Fruit fly (Drosophila melanogaster) whole organism, adult: ENCODE results near the gene CG13000.
A peak's percentile ranks its signal among the peaks of the same experiment; 100 is the strongest.

ENCODE experiments used
- CG11617 ChIP-seq: fragments of 200-800 bp; sonication (Bioruptor generic); optimal IDR thresholded peaks from 2 replicates; lab custom pipeline; 2017; ENCODE audit warnings: mild to moderate bottlenecking, missing biosample characterization, missing genetic modification reagents, missing genetic modification characterization
- CG12768 ChIP-seq: fragments of 200-800 bp; sonication (Bioruptor generic); optimal IDR thresholded peaks from 2 replicates; lab custom pipeline; 2017; ENCODE audit warnings: missing biosample characterization, missing genetic modification characterization, mild to moderate bottlenecking, moderate library complexity, missing genetic modification reagents
- CG14711 ChIP-seq: fragments of 200-800 bp; sonication (Bioruptor generic); optimal IDR thresholded peaks from 2 replicates; lab custom pipeline; 2018; ENCODE audit warnings: missing biosample characterization, mild to moderate bottlenecking, missing genetic modification characterization, moderate library complexity
- CG1620 ChIP-seq: fragments of 200-800 bp; sonication (Bioruptor generic); optimal IDR thresholded peaks from 2 replicates; lab custom pipeline; 2016; ENCODE audit warnings: missing biosample characterization, missing genetic modification characterization
- CG33017 ChIP-seq: fragments of 200-800 bp; sonication (Bioruptor generic); optimal IDR thresholded peaks from 2 replicates; lab custom pipeline; 2018; ENCODE audit warnings: missing biosample characterization, mild to moderate bottlenecking, missing genetic modification characterization, moderate library complexity
- CG5204 ChIP-seq: fragments of 200-800 bp; sonication (Bioruptor generic); optimal IDR thresholded peaks from 2 replicates; lab custom pipeline; 2016; ENCODE audit warnings: missing biosample characterization, missing genetic modification characterization
- CG7045 ChIP-seq: fragments of 200-800 bp; sonication (Bioruptor generic); optimal IDR thresholded peaks from 2 replicates; lab custom pipeline; 2017; ENCODE audit warnings: missing biosample characterization, mild to moderate bottlenecking, missing genetic modification characterization
- CG7101 ChIP-seq: fragments of 200-800 bp; sonication (Bioruptor generic); optimal IDR thresholded peaks from 2 replicates; lab custom pipeline; 2018; ENCODE audit warnings: missing biosample characterization, mild to moderate bottlenecking, missing genetic modification characterization, moderate library complexity
- Clk ChIP-seq: fragments of 200-800 bp; sonication (Bioruptor generic); optimal IDR thresholded peaks from 2 replicates; lab custom pipeline; 2017; ENCODE audit warnings: missing biosample characterization, missing genetic modification characterization
- Crg-1 ChIP-seq: fragments of 200-800 bp; sonication (Bioruptor generic); optimal IDR thresholded peaks from 2 replicates; lab custom pipeline; 2016; ENCODE audit warnings: missing biosample characterization, missing genetic modification characterization
- Hr96 ChIP-seq: fragments of 200-800 bp; sonication (Bioruptor generic); optimal IDR thresholded peaks from 2 replicates; lab custom pipeline; 2016; ENCODE audit warnings: missing biosample characterization, missing genetic modification characterization
- Mnt ChIP-seq: fragments of 200-800 bp; sonication (Bioruptor generic); optimal IDR thresholded peaks from 2 replicates; lab custom pipeline; 2016; ENCODE audit warnings: missing biosample characterization, mild to moderate bottlenecking, missing genetic modification characterization
- bab1 ChIP-seq: fragments of 200-800 bp; sonication (Bioruptor generic); optimal IDR thresholded peaks from 3 replicates; lab custom pipeline; 2019; ENCODE audit warnings: missing biosample characterization, mild to moderate bottlenecking, missing genetic modification characterization, moderate library complexity
- cic ChIP-seq: fragments of 200-800 bp; sonication (Bioruptor generic); optimal IDR thresholded peaks from 2 replicates; lab custom pipeline; 2017; ENCODE audit warnings: missing biosample characterization, mild to moderate bottlenecking, missing genetic modification characterization, moderate library complexity
- cnc ChIP-seq, 2 experiments: fragments of >200 bp; optimal IDR thresholded peaks; 2 replicates each; lab custom pipeline; 2017
- kay ChIP-seq: fragments of 200-800 bp; sonication (Bioruptor generic); peaks from one replicate; lab custom pipeline; 2016; ENCODE audit warnings: missing biosample characterization, missing genetic modification characterization, borderline replicate concordance
- ovo ChIP-seq: fragments of 200-800 bp; sonication (Bioruptor generic); optimal IDR thresholded peaks from 2 replicates; lab custom pipeline; 2016; ENCODE audit warnings: missing biosample characterization, missing genetic modification characterization
- pad ChIP-seq: fragments of 200-800 bp; sonication (Bioruptor generic); optimal IDR thresholded peaks from 3 replicates; lab custom pipeline; 2017; ENCODE audit warnings: missing biosample characterization, missing genetic modification characterization, mild to moderate bottlenecking, moderate library complexity, missing genetic modification reagents
- tj ChIP-seq: fragments of 200-800 bp; sonication (Bioruptor generic); optimal IDR thresholded peaks from 3 replicates; lab custom pipeline; 2017; ENCODE audit warnings: missing biosample characterization, mild to moderate bottlenecking, missing genetic modification characterization, moderate library complexity
- toe ChIP-seq: fragments of 200-800 bp; sonication (Bioruptor generic); optimal IDR thresholded peaks from 2 replicates; lab custom pipeline; 2016; ENCODE audit warnings: missing biosample characterization, missing genetic modification characterization

Gene CG13000

dm6 chrX:16922626-16923025 is 25.6 kb downstream of the CG13000 start:
- no peak for TF ChIP-seq Crg-1 (GFP tag; lab: Kevin White, UChicago)

dm6 chrX:16920682-16921286 is 27.5 kb downstream of the CG13000 start:
- TF ChIP-seq CG5204 (no peak), Hr96 (GFP tag; lab: Kevin White, UChicago) (no peak), Clk (GFP tag; lab: Kevin White, UChicago) (no peak), tj (GFP tag; lab: Kevin White, UChicago) (no peak), CG11617 (GFP tag; lab: Kevin White, UChicago) (no peak), cnc (optimal IDR thresholded peaks at IDR 0.05; lab: Kevin White, UChicago) (no peak), CG7045 (GFP tag; lab: Kevin White, UChicago) (no peak), Crg-1 (GFP tag; lab: Kevin White, UChicago) (no peak), CG7101 (tag; lab: Kevin White, UChicago) (peak; percentile 55), pad (GFP tag; lab: Kevin White, UChicago) (no peak), cic (peak; percentile 5), CG12768 (GFP tag; lab: Kevin White, UChicago) (no peak), Mnt (GFP tag; lab: Kevin White, UChicago) (no peak), bab1 (GFP tag; lab: Kevin White, UChicago) (no peak), ovo (no peak)

- TF ChIP-seq toe = no peak
- peak; percentile 7 for TF ChIP-seq CG7101 (tag; lab: Kevin White, UChicago)
Observed at dm6 chrX:16918767-16919336, 29.4 kb downstream of the CG13000 start.

dm6 chrX:16917462-16917861 is 30.8 kb downstream of the CG13000 start:
- TF ChIP-seq pad (GFP tag; lab: Kevin White, UChicago) (no peak), Mnt (GFP tag; lab: Kevin White, UChicago) (no peak), CG1620 (GFP tag; lab: Kevin White, UChicago) (no peak), cic (no peak), toe (no peak), bab1 (GFP tag; lab: Kevin White, UChicago) (no peak), CG5204 (no peak), Hr96 (GFP tag; lab: Kevin White, UChicago) (no peak), CG12768 (GFP tag; lab: Kevin White, UChicago) (no peak)

dm6 chrX:16912965-16913755 is 35.1 kb downstream of the CG13000 start, which contains the start of gene CG4928:
TSS of gene CG4928 (plus strand) at chrX:16913180.
- TF ChIP-seq tj (GFP tag; lab: Kevin White, UChicago) (peak; percentile 35), ovo (peak; percentile 9), pad (GFP tag; lab: Kevin White, UChicago) (no peak)

- no peak for TF ChIP-seq bab1 (GFP tag; lab: Kevin White, UChicago)
- TF ChIP-seq Mnt (GFP tag; lab: Kevin White, UChicago) = no peak
- no peak for TF ChIP-seq Hr96 (GFP tag; lab: Kevin White, UChicago)
- no peak for TF ChIP-seq CG7045 (GFP tag; lab: Kevin White, UChicago)
- TF ChIP-seq tj (GFP tag; lab: Kevin White, UChicago) = no peak
- no peak for TF ChIP-seq cic
- no peak for TF ChIP-seq toe
- no peak for TF ChIP-seq CG1620 (GFP tag; lab: Kevin White, UChicago)
- no peak for TF ChIP-seq cnc (optimal IDR thresholded peaks at IDR 0.05; lab: Kevin White, UChicago)
- TF ChIP-seq Crg-1 (GFP tag; lab: Kevin White, UChicago) = no peak
- no peak for TF ChIP-seq kay (GFP tag; lab: Kevin White, UChicago)
- no peak for TF ChIP-seq Clk (GFP tag; lab: Kevin White, UChicago)
- no peak for TF ChIP-seq CG33017
- no peak for TF ChIP-seq CG12768 (GFP tag; lab: Kevin White, UChicago)
- TF ChIP-seq pad (GFP tag; lab: Kevin White, UChicago) = no peak
- TF ChIP-seq CG14711 (tag; lab: Kevin White, UChicago) = no peak
- no peak for TF ChIP-seq ovo
- no peak for TF ChIP-seq CG11617 (GFP tag; lab: Kevin White, UChicago)
- TF ChIP-seq CG5204 = no peak
Observed at dm6 chrX:16911962-16912361, 36.3 kb downstream of the CG13000 start.

dm6 chrX:16909886-16910285 is 38.4 kb downstream of the CG13000 start:
- no peak for TF ChIP-seq CG12768 (GFP tag; lab: Kevin White, UChicago)
- TF ChIP-seq ovo = no peak
- no peak for TF ChIP-seq toe
- no peak for TF ChIP-seq tj (GFP tag; lab: Kevin White, UChicago)
- TF ChIP-seq bab1 (GFP tag; lab: Kevin White, UChicago) = no peak
- no peak for TF ChIP-seq kay (GFP tag; lab: Kevin White, UChicago)
- no peak for TF ChIP-seq CG7045 (GFP tag; lab: Kevin White, UChicago)
- TF ChIP-seq pad (GFP tag; lab: Kevin White, UChicago) = no peak
- no peak for TF ChIP-seq Clk (GFP tag; lab: Kevin White, UChicago)
- no peak for TF ChIP-seq CG33017
- TF ChIP-seq cnc (optimal IDR thresholded peaks at IDR 0.05; lab: Kevin White, UChicago) = no peak
- TF ChIP-seq CG14711 (tag; lab: Kevin White, UChicago) = no peak
- no peak for TF ChIP-seq CG5204
- no peak for TF ChIP-seq cic
- TF ChIP-seq Mnt (GFP tag; lab: Kevin White, UChicago) = no peak
